Worm (Caenorhabditis elegans): ENCODE data around the gene col-152.

Gene col-152

DNA sequence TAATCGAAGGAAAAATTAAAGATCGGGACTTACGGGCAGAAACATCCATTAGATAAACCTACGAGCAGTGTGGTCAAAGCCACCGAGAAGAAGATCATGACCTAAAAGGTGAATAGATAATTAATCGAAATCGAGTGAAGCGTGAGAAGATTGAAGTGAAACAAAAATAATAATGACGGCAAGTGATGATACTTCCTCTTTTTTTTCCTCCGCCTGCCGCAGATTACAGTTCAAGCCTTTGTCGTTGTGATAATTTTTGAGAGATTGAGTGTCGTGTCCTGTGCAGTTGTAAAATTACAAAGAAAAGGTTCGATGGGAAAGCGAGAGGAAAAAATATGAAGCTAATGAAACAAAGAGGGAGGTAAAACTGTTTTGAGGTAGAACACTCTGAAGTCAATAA lies 31.8 kb downstream of the col-152 start, which contains the start of gene T21C9.9:
T21C9.9 (minus strand) TSS at position 101 of the 400 bp plus-strand sequence.
- TF ChIP-seq nhr-28 (tag; optimal IDR thresholded peaks at IDR 0.05) (no peak), snpc-4 (tag; optimal IDR thresholded peaks at IDR 0.05) (no peak), mab-5 (tag; optimal IDR thresholded peaks at IDR 0.05) (no peak), blmp-1 (tag; optimal IDR thresholded peaks at IDR 0.05) (no peak), lsy-2 (tag; optimal IDR thresholded peaks at IDR 0.05) (no peak), mls-2 (tag; optimal IDR thresholded peaks at IDR 0.05) (no peak), sem-2 (GFP tag; optimal IDR thresholded peaks at IDR 0.05) (no peak), ces-1 (GFP tag; optimal IDR thresholded peaks at IDR 0.05) (no peak), pha-4 (tag; optimal IDR thresholded peaks at IDR 0.05) (no peak), unc-62 (GFP tag; optimal IDR thresholded peaks at IDR 0.05) (no peak), cnd-1 (tag; optimal IDR thresholded peaks at IDR 0.05) (no peak)

DNA sequence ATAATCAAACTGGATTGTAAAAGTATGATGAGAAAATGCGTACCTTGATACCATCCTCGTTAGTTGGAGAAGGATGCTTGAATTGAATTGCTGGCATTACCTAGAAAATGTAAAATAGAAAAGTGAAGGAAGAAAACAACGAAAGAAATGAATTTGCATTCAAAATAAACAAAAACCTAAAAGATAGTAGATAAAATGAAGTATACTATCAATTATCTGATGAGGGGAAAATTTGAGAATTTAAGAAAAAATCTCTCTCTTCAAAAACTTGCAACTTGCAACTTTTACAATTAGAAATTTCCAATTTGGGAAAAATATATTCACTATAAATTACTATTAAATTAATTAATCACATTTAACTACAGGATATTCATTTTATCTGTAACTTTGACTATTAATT lies 34.1 kb downstream of the col-152 start, which contains the start of gene T21C9.11:
T21C9.11 (minus strand) TSS at position 101 of the 400 bp plus-strand sequence.
- no peak for TF ChIP-seq sptf-1 (tag; optimal IDR thresholded peaks at IDR 0.05)
- TF ChIP-seq cnd-1 (tag; optimal IDR thresholded peaks at IDR 0.05) = no peak
- no peak for TF ChIP-seq blmp-1 (tag; optimal IDR thresholded peaks at IDR 0.05)
- TF ChIP-seq unc-120 (tag; optimal IDR thresholded peaks at IDR 0.05; ENCODE audit: poor library complexity, severe bottlenecking) = no peak
- TF ChIP-seq nhr-237 (tag; optimal IDR thresholded peaks at IDR 0.05) = no peak

DNA sequence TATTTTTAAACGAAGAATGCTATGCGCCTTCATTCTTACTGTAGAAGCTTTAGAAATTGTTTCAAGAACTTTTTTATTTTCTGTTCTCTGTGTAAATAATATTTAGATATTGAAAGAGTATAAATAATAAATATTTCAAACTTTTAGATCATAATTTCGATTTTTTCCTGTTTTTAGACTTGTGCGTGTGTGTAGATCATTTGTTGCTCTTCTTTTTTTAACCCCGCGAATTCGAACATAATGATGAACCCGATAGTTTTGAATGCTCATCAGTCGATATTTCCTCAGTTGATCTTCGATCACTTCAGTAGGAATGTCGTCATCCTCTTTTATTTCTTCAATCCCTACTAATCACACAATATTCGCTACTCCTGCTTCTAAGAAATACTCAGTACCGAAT lies 36.5 kb downstream of the col-152 start, which contains the start of gene T21C9.13:
T21C9.13 (plus strand) TSS at position 33 of the 400 bp plus-strand sequence.
- TF ChIP-seq ztf-11 (tag; optimal IDR thresholded peaks at IDR 0.05) (no peak), cnd-1 (tag; optimal IDR thresholded peaks at IDR 0.05) (no peak), sem-2 (GFP tag; optimal IDR thresholded peaks at IDR 0.05) (no peak), mls-2 (tag; optimal IDR thresholded peaks at IDR 0.05) (no peak), blmp-1 (tag; optimal IDR thresholded peaks at IDR 0.05) (no peak), nhr-76 (tag; optimal IDR thresholded peaks at IDR 0.05) (no peak), elt-1 (tag; optimal IDR thresholded peaks at IDR 0.05; ENCODE audit: borderline replicate concordance, insufficient read depth) (no peak), flh-1 (GFP tag; optimal IDR thresholded peaks at IDR 0.05) (no peak), elt-3 (tag; optimal IDR thresholded peaks at IDR 0.05) (no peak), hlh-1 (tag; optimal IDR thresholded peaks at IDR 0.05) (no peak), nhr-2 (tag; optimal IDR thresholded peaks at IDR 0.05) (no peak), ham-2 (GFP tag; optimal IDR thresholded peaks at IDR 0.05) (no peak), lin-32 (GFP tag; optimal IDR thresholded peaks at IDR 0.05) (no peak), ceh-43 (GFP tag; optimal IDR thresholded peaks at IDR 0.05) (no peak), mab-5 (tag; optimal IDR thresholded peaks at IDR 0.05) (no peak), sptf-1 (tag; optimal IDR thresholded peaks at IDR 0.05) (no peak), drap-1 (GFP tag; optimal IDR thresholded peaks at IDR 0.05) (no peak), nhr-28 (tag; optimal IDR thresholded peaks at IDR 0.05) (no peak), lin-13 (tag; optimal IDR thresholded peaks at IDR 0.05) (no peak)

DNA sequence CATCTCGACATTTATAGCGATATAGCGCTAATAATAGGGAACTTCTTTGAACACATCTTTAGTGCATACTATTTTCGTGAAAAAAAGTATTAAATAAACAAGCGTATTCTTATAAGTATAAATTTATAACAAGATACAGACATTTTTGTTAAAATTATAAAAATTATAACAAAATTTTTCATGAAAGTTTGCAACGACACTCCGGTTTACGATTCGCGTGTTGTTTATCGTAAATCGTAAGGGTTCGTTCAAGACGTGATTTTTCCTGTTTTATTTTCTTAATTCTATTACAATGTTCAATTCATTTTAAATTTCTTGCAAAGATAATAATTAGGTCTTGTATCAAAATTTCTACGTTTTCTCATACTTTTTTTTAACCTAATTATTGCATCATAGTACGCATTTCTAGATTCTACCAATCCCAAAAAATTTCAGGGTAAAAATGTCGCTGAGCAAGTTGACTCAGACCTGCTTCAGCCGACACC lies 38.0 kb downstream of the col-152 start, which contains the start of gene scpl-4:
scpl-4 (plus strand) TSS at position 435 of the 485 bp plus-strand sequence.
- no peak for TF ChIP-seq ztf-11 (tag; optimal IDR thresholded peaks at IDR 0.05)
- peak; percentile 36 for TF ChIP-seq zip-8 (tag; optimal IDR thresholded peaks at IDR 0.05)
- no peak for TF ChIP-seq ceh-39 (tag; optimal IDR thresholded peaks at IDR 0.05)

DNA sequence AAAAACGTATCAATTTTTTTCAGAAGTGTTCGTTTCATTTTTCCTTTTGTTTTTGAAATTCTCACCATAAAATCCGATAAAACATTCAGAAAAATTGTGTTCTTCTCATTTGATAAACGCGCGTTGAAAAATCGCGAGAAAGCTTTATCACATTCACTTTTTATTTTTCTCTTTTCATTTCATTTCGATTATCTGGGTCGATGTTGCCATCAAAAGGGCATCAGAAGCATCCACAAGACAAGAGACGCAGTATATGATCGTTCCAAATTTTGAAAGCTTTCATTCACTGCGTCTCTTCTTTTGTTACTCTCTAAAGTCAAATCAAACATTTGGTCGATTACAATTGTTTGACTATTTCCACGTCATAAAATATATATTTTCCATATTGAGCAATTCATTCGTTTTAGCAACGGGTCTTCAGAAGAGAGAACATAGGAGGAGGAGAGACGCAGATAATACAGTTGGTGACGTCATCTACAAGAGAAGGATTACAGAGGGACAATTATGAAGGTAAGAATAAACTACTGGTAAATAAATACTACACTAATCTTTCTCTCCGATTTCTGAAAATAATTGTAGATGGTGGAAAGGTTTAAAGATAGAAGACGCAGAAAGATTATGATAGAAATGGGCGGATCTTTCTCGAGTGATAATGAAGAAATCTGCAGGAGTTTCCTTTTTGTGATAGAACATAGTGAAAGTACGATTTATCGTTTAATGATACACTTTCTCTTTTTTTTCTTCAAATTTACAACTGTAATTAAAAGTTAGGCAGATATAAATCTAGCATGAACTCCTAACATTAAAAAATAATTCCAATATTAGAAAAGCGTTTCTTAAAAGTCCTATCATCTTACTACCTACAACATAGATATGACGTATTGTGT lies 41.6 kb downstream of the col-152 start, which contains the start of gene H27A22.1:
H27A22.1 (plus strand) TSS at position 505 of the 887 bp plus-strand sequence.
- no peak for TF ChIP-seq ceh-39 (tag; optimal IDR thresholded peaks at IDR 0.05)
- TF ChIP-seq blmp-1 (tag; optimal IDR thresholded peaks at IDR 0.05) = peak; percentile 32
- no peak for TF ChIP-seq ham-2 (GFP tag; optimal IDR thresholded peaks at IDR 0.05)
- TF ChIP-seq mep-1 (tag; optimal IDR thresholded peaks at IDR 0.05) = no peak
- TF ChIP-seq M03D4.4 (tag; optimal IDR thresholded peaks at IDR 0.05) = no peak
- no peak for TF ChIP-seq lsy-2 (tag; optimal IDR thresholded peaks at IDR 0.05)
- TF ChIP-seq nhr-2 (tag; optimal IDR thresholded peaks at IDR 0.05) = peak; percentile 6
- TF ChIP-seq bed-3 (GFP tag; optimal IDR thresholded peaks at IDR 0.05) = no peak
- TF ChIP-seq ztf-11 (tag; optimal IDR thresholded peaks at IDR 0.05) = no peak
- peak; percentile 60 for TF ChIP-seq zip-8 (tag; optimal IDR thresholded peaks at IDR 0.05)
- TF ChIP-seq ceh-43 (GFP tag; optimal IDR thresholded peaks at IDR 0.05) = no peak
- no peak for TF ChIP-seq unc-39 (tag; optimal IDR thresholded peaks at IDR 0.05)

All from whole organism, mixed stage, embryonic.